Worm (Caenorhabditis elegans): ENCODE results near the gene shk-1.
"Not testable (repeated sequence)": the region's sequence is repeated elsewhere in the genome, so short reads cannot be mapped to it uniquely, and the experiment has no call there.

The shk-1 gene

ce11 chrII:9718631-9719252, 39.3 kb upstream of the shk-1 start, which contains the start of gene Y53C12A.11:
TSS of gene Y53C12A.11 (minus strand) at chrII:9718698.
- not testable (repeated sequence) for TF ChIP-seq ceh-43 (GFP tag; optimal IDR thresholded peaks at IDR 0.05); nhr-12 (tag; optimal IDR thresholded peaks at IDR 0.05); cnd-1 (tag; optimal IDR thresholded peaks at IDR 0.05)

- no peak for TF ChIP-seq M03D4.4 (tag; optimal IDR thresholded peaks at IDR 0.05)
- TF ChIP-seq nhr-2 (tag; optimal IDR thresholded peaks at IDR 0.05): peak; percentile 91
- no peak for TF ChIP-seq ceh-39 (tag; optimal IDR thresholded peaks at IDR 0.05)
- peak; percentile 79 for TF ChIP-seq elt-1 (tag; optimal IDR thresholded peaks at IDR 0.05; ENCODE audit: borderline replicate concordance, insufficient read depth)
- TF ChIP-seq lin-32 (GFP tag; optimal IDR thresholded peaks at IDR 0.05): no peak
- no peak for TF ChIP-seq blmp-1 (tag; optimal IDR thresholded peaks at IDR 0.05)
Observed at ce11 chrII:9724464-9724863, 33.6 kb upstream of the shk-1 start, which contains the start of gene cutl-2. TSS of gene cutl-2 (minus strand) at chrII:9724673.

- TF ChIP-seq sem-2 (GFP tag; optimal IDR thresholded peaks at IDR 0.05) (no peak), unc-62 (GFP tag; optimal IDR thresholded peaks at IDR 0.05) (no peak), nhr-237 (tag; optimal IDR thresholded peaks at IDR 0.05) (no peak), blmp-1 (tag; optimal IDR thresholded peaks at IDR 0.05) (peak; percentile 57)
Observed at ce11 chrII:9725056-9725455, 33.0 kb upstream of the shk-1 start.

DNA sequence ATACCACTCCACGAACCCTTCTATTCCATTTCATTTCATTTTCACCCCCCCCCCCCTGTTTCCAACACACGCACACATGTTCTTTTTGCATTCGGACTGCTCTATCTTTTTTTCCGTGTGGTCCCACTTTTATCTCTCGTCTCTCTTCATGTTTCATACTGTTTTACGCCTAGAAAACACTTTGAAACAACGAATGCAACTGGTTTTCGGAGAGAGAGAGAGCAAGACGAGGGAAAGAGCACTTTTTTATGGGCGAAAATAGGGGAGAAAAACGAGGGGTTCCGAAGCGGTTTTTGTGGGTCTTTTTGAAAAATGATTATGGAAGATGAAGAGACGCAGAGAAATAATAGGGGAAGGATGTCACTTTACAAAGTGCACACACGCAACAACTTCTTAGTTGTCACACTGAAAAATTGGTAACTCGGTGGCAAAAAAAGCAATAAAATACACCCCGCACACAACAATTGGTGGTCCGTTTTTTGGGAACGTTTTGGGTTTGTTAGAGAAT, 30.8 kb upstream of the shk-1 start:
- TF ChIP-seq hlh-1 (tag; optimal IDR thresholded peaks at IDR 0.05): peak; percentile 0
- TF ChIP-seq lsy-2 (tag; optimal IDR thresholded peaks at IDR 0.05): no peak

- TF ChIP-seq elt-3 (tag; optimal IDR thresholded peaks at IDR 0.05) (no peak), ceh-83 (GFP tag; optimal IDR thresholded peaks at IDR 0.05) (no peak), unc-120 (tag; optimal IDR thresholded peaks at IDR 0.05; ENCODE audit: poor library complexity, severe bottlenecking) (no peak), ceh-43 (GFP tag; optimal IDR thresholded peaks at IDR 0.05) (no peak), nhr-237 (tag; optimal IDR thresholded peaks at IDR 0.05) (no peak), zip-8 (tag; optimal IDR thresholded peaks at IDR 0.05) (no peak), blmp-1 (tag; optimal IDR thresholded peaks at IDR 0.05) (no peak), unc-39 (tag; optimal IDR thresholded peaks at IDR 0.05) (no peak)
Observed at ce11 chrII:9728506-9728905, 29.5 kb upstream of the shk-1 start.

ce11 chrII:9729196-9729595, 28.8 kb upstream of the shk-1 start:
- TF ChIP-seq lsy-2 (tag; optimal IDR thresholded peaks at IDR 0.05) (no peak), nhr-2 (tag; optimal IDR thresholded peaks at IDR 0.05) (no peak), blmp-1 (tag; optimal IDR thresholded peaks at IDR 0.05) (no peak)

DNA sequence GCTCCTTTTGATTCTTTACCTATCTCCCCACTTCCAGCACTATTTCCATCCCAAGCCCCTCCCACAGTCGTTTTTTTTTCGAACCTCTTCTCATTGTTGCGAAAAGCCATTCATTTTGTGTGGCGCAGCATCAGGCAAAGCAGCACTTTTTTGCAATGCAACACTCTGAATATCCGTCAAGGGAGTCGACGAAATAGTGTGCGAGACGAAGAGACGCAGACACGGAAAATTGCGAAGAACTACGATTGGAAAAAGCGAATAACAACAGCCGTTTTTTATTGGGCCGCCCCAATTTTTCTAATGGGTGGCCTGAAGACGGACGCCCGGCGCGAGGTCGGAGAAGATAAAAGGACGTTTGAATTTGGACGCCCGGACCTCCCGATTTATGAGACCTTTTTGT, 28.2 kb upstream of the shk-1 start:
- TF ChIP-seq lin-13 (tag; optimal IDR thresholded peaks at IDR 0.05): no peak
- no peak for TF ChIP-seq nhr-28 (tag; optimal IDR thresholded peaks at IDR 0.05)
- no peak for TF ChIP-seq mab-5 (tag; optimal IDR thresholded peaks at IDR 0.05)
- no peak for TF ChIP-seq pha-4 (tag; optimal IDR thresholded peaks at IDR 0.05)
- TF ChIP-seq mep-1 (tag; optimal IDR thresholded peaks at IDR 0.05): no peak
- TF ChIP-seq lin-32 (GFP tag; optimal IDR thresholded peaks at IDR 0.05): no peak
- no peak for TF ChIP-seq ces-1 (GFP tag; optimal IDR thresholded peaks at IDR 0.05)
- no peak for TF ChIP-seq bed-3 (GFP tag; optimal IDR thresholded peaks at IDR 0.05)
- TF ChIP-seq M03D4.4 (tag; optimal IDR thresholded peaks at IDR 0.05): no peak
- no peak for TF ChIP-seq sem-2 (GFP tag; optimal IDR thresholded peaks at IDR 0.05)
- no peak for TF ChIP-seq sptf-1 (tag; optimal IDR thresholded peaks at IDR 0.05)
- no peak for TF ChIP-seq elt-3 (tag; optimal IDR thresholded peaks at IDR 0.05)
